Fruit fly (Drosophila melanogaster) S2 (cell line): ENCODE data around the gene bgm.

ENCODE experiments used
- CG8478 ChIP-seq: fragments of >200 bp; optimal IDR thresholded peaks from 2 replicates; lab custom pipeline; 2018
- CTCF ChIP-seq, 2 experiments: fragments of >200 bp; optimal IDR thresholded peaks; 2 replicates each; lab custom pipeline; 2018

DNA sequence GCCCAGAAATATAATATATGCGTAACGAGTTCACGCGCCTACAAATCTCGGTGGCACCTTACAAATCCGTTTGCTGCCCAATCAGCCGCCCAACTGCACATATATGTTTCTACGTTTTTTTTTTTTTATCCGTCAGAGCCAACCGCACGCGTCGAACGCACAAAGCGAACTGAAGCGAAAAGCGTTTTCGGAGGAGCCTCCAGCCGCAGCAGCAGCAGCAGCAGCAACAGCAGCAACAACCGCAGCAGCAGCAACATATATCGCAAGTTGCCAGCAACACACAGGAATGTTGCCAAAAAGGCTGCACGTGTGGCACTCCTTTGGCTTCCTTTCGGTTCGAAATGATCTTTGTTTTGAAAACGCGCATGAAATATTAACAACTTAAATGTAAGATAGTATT is 11.7 kb upstream of the bgm start, which contains the start of gene rk:
- TF ChIP-seq CTCF (optimal IDR thresholded peaks at IDR 0.05; lab: Kevin White, UChicago): no peak
- TF ChIP-seq CG8478: no peak
